Worm (Caenorhabditis elegans) whole organism, early embryonic: Measurements from ENCODE around the gene irld-67.

Experiments
- B0310.2 ChIP-seq: sonication (generic microtip); optimal IDR thresholded peaks from 2 replicates; lab custom pipeline; 2016; ENCODE audit warnings: mild to moderate bottlenecking, missing genetic modification characterization, missing compliant biosample characterization
- F13C5.2 ChIP-seq: sonication (generic microtip); optimal IDR thresholded peaks from 2 replicates; lab custom pipeline; 2017; ENCODE audit warnings: mild to moderate bottlenecking, missing genetic modification characterization, inconsistent platforms, missing compliant biosample characterization
- ama-1 ChIP-seq: fragments of 150-350 bp; optimal IDR thresholded peaks from 2 replicates; lab custom pipeline; 2014
- ceh-13 ChIP-seq: fragments of 200-800 bp; sonication (Bioruptor generic); optimal IDR thresholded peaks from 2 replicates; lab custom pipeline; 2018; ENCODE audit warnings: mild to moderate bottlenecking, missing genetic modification characterization, missing compliant biosample characterization
- ets-7 ChIP-seq: sonication (generic microtip); optimal IDR thresholded peaks from 2 replicates; lab custom pipeline; 2016; ENCODE audit warnings: missing genotype, missing genetic modification characterization, missing compliant biosample characterization
- flt-1 ChIP-seq: fragments of 200-800 bp; sonication (Bioruptor generic); IDR thresholded peaks from 2 replicates; pipeline ENCODE4 v1.3.6; 2022; ENCODE audit warnings: missing genetic modification characterization, missing compliant biosample characterization
- hmg-4 ChIP-seq: fragments of 200-800 bp; sonication (Bioruptor generic); optimal IDR thresholded peaks from 2 replicates; lab custom pipeline; 2018; ENCODE audit warnings: mild to moderate bottlenecking, missing genetic modification characterization, missing compliant biosample characterization
- hnd-1 ChIP-seq: sonication (generic microtip); optimal IDR thresholded peaks from 2 replicates; lab custom pipeline; 2016; ENCODE audit warnings: missing genetic modification characterization, missing compliant biosample characterization
- scrt-1 ChIP-seq: fragments of 200-800 bp; sonication (Bioruptor generic); IDR thresholded peaks from 2 replicates; pipeline ENCODE4 v1.3.6; 2022; ENCODE audit warnings: missing genetic modification characterization, missing compliant biosample characterization
- sea-1 ChIP-seq: fragments of 200-800 bp; sonication (Bioruptor generic); conservative IDR thresholded peaks from 2 replicates; pipeline ENCODE4 v1.3.6; 2022; ENCODE audit warnings: missing genetic modification characterization, missing compliant biosample characterization
- tbx-37 ChIP-seq: fragments of 200-800 bp; sonication (Bioruptor generic); conservative IDR thresholded peaks from 2 replicates; pipeline ENCODE4 v1.3.6; 2022; ENCODE audit warnings: missing genetic modification reagents, missing genetic modification characterization, missing compliant biosample characterization

- no peak for TF ChIP-seq ama-1 (lab: Kevin White, UChicago)
- no peak for TF ChIP-seq B0310.2 (tag; lab: Kevin White, UChicago)
- TF ChIP-seq scrt-1 (GFP tag; lab: Robert Waterston, UW), result no peak
- TF ChIP-seq flt-1 (GFP tag; lab: Robert Waterston, UW), result no peak
- no peak for TF ChIP-seq hmg-4 (GFP tag; lab: Kevin White, UChicago)
- no peak for TF ChIP-seq tbx-37
- TF ChIP-seq hnd-1 (tag; lab: Kevin White, UChicago), result no peak
- TF ChIP-seq F13C5.2 (tag; lab: Kevin White, UChicago), result no peak
- no peak for TF ChIP-seq ceh-13
- TF ChIP-seq sea-1 (GFP tag; lab: Robert Waterston, UW), result no peak
- TF ChIP-seq ets-7 (tag; lab: Kevin White, UChicago), result no peak
These were observed 8.3 kb downstream of the irld-67 start for ce11 chrII:2925806-2926558.
